Fruit fly (Drosophila melanogaster) whole organism, embryonic: ENCODE measurements around the gene ATPsynCF6L.
A peak's percentile ranks its signal among the peaks of the same experiment; 100 is the strongest.

Source experiments
- Adf1 ChIP-seq: fragments of 200-800 bp; sonication (Bioruptor generic); IDR thresholded peaks from 2 replicates; pipeline ENCODE4 v1.3.6; 2022; ENCODE audit warnings: missing biosample characterization, missing genetic modification characterization
- Blimp-1 ChIP-seq: fragments of 200-800 bp; sonication (Bioruptor generic); optimal IDR thresholded peaks from 3 replicates; lab custom pipeline; 2018; ENCODE audit warnings: missing biosample characterization, missing genetic modification characterization, mild to moderate bottlenecking, moderate library complexity, missing genetic modification reagents
- CG10979 ChIP-seq: fragments of 200-800 bp; sonication (Bioruptor generic); optimal IDR thresholded peaks from 2 replicates; lab custom pipeline; 2018; ENCODE audit warnings: missing biosample characterization, mild to moderate bottlenecking, missing genetic modification characterization, moderate library complexity
- CG11247 ChIP-seq: fragments of 200-800 bp; sonication (Bioruptor generic); IDR thresholded peaks from 2 replicates; pipeline ENCODE4 v1.3.6; 2022; ENCODE audit warnings: missing biosample characterization, missing genetic modification characterization
- CG11398 ChIP-seq: fragments of 200-800 bp; sonication (Bioruptor generic); optimal IDR thresholded peaks from 2 replicates; lab custom pipeline; 2016; ENCODE audit warnings: missing biosample characterization, missing genetic modification characterization
- CG11504 ChIP-seq: fragments of 200-800 bp; sonication (Bioruptor generic); optimal IDR thresholded peaks from 3 replicates; lab custom pipeline; 2019; ENCODE audit warnings: missing biosample characterization, mild to moderate bottlenecking, missing genetic modification characterization, moderate library complexity
- CG12942 ChIP-seq: fragments of 200-800 bp; sonication (Bioruptor generic); optimal IDR thresholded peaks from 3 replicates; lab custom pipeline; 2016; ENCODE audit warnings: missing biosample characterization, missing genetic modification characterization
- CG17328 ChIP-seq: fragments of 200-800 bp; sonication (Bioruptor generic); IDR thresholded peaks from 2 replicates; pipeline ENCODE4 v1.3.6; 2022; ENCODE audit warnings: missing biosample characterization, missing genetic modification characterization
- CG18764 ChIP-seq: fragments of 200-800 bp; sonication (Bioruptor generic); optimal IDR thresholded peaks from 3 replicates; lab custom pipeline; 2016; ENCODE audit warnings: missing biosample characterization, missing genetic modification characterization
- CG2678 ChIP-seq: fragments of 200-800 bp; sonication (Bioruptor generic); optimal IDR thresholded peaks from 3 replicates; lab custom pipeline; 2019; ENCODE audit warnings: missing biosample characterization, mild to moderate bottlenecking, missing genetic modification characterization, moderate library complexity
- CG2889 ChIP-seq: fragments of 200-800 bp; sonication (Bioruptor generic); IDR thresholded peaks from 3 replicates; pipeline ENCODE4 v1.3.6; 2022; ENCODE audit warnings: missing biosample characterization, missing genetic modification characterization
- CG31441 ChIP-seq: fragments of 200-800 bp; sonication (Bioruptor generic); IDR thresholded peaks from 2 replicates; pipeline ENCODE4 v1.3.6; 2022; ENCODE audit warnings: missing biosample characterization, missing genetic modification characterization
- CG3163 ChIP-seq: fragments of 200-800 bp; sonication (Bioruptor generic); optimal IDR thresholded peaks from 3 replicates; lab custom pipeline; 2016; ENCODE audit warnings: missing biosample characterization, missing genetic modification characterization
- CG6689 ChIP-seq: fragments of 200-800 bp; sonication (Bioruptor generic); IDR thresholded peaks from 2 replicates; pipeline ENCODE4 v1.3.6; 2022; ENCODE audit warnings: missing biosample characterization, missing genetic modification characterization
- CG7928 ChIP-seq: fragments of 200-800 bp; sonication (Bioruptor generic); optimal IDR thresholded peaks from 2 replicates; lab custom pipeline; 2017; ENCODE audit warnings: missing biosample characterization, mild to moderate bottlenecking, missing genetic modification characterization
- CG9437 ChIP-seq: fragments of 200-800 bp; sonication (Bioruptor generic); optimal IDR thresholded peaks from 2 replicates; lab custom pipeline; 2018; ENCODE audit warnings: missing biosample characterization, mild to moderate bottlenecking, missing genetic modification characterization
- CG9727 ChIP-seq: fragments of 200-800 bp; sonication (Bioruptor generic); optimal IDR thresholded peaks from 3 replicates; lab custom pipeline; 2017; ENCODE audit warnings: missing biosample characterization, mild to moderate bottlenecking, missing genetic modification characterization
- CrebB ChIP-seq: fragments of 200-800 bp; sonication (Bioruptor generic); optimal IDR thresholded peaks from 3 replicates; lab custom pipeline; 2018; ENCODE audit warnings: missing biosample characterization, mild to moderate bottlenecking, missing genetic modification characterization
- D ChIP-seq, 2 experiments: fragments of 200-800 bp in 1 of 2; fragments of >200 bp in 1 of 2; sonication (Bioruptor generic) in 1 of 2; optimal IDR thresholded peaks; 2 replicates in 1 of 2; 3 replicates in 1 of 2; lab custom pipeline; 2017; ENCODE audit warnings: mild to moderate bottlenecking in 1 of 2, missing biosample characterization in 1 of 2, missing genetic modification characterization in 1 of 2, missing genetic modification reagents in 1 of 2
- Ets97D ChIP-seq: fragments of 200-800 bp; sonication (Bioruptor generic); optimal IDR thresholded peaks from 3 replicates; lab custom pipeline; 2016; ENCODE audit warnings: missing biosample characterization, missing genetic modification characterization
- Hr3 ChIP-seq: fragments of 200-800 bp; sonication (Bioruptor generic); optimal IDR thresholded peaks from 3 replicates; lab custom pipeline; 2016; ENCODE audit warnings: missing biosample characterization, missing genetic modification characterization
- Hr78 ChIP-seq, 2 experiments: fragments of 200-800 bp in 1 of 2; fragments of >200 bp in 1 of 2; sonication (Bioruptor generic) in 1 of 2; optimal IDR thresholded peaks; 2 replicates each; lab custom pipeline; 2017 to 2019; ENCODE audit warnings: missing biosample characterization in 2 of 2, missing genetic modification characterization in 2 of 2, mild to moderate bottlenecking in 1 of 2, moderate library complexity in 1 of 2
- Lim3 ChIP-seq: fragments of 200-800 bp; sonication (Bioruptor generic); IDR thresholded peaks from 2 replicates; pipeline ENCODE4 v1.3.6; 2022; ENCODE audit warnings: missing biosample characterization, missing genetic modification characterization
- Med ChIP-seq: fragments of 200-800 bp; sonication (Bioruptor generic); peaks from one replicate; lab custom pipeline; 2016; ENCODE audit warnings: missing biosample characterization, missing genetic modification characterization, mild to moderate bottlenecking, inconsistent platforms, moderate library complexity
- Trl ChIP-seq, 3 experiments: fragments of >200 bp in 2 of 3; fragments of 200-800 bp in 1 of 3; sonication (Bioruptor generic) in 1 of 3; optimal IDR thresholded peaks; 2 replicates in 1 of 3; 3 replicates in 2 of 3; lab custom pipeline; 2016 to 2017; ENCODE audit warnings: missing biosample characterization in 1 of 3, missing genetic modification characterization in 1 of 3
- ac ChIP-seq: fragments of 200-800 bp; sonication (Bioruptor generic); optimal IDR thresholded peaks from 3 replicates; lab custom pipeline; 2017; ENCODE audit warnings: missing biosample characterization, mild to moderate bottlenecking, missing genetic modification characterization
- ci ChIP-seq: fragments of 200-800 bp; sonication (Bioruptor generic); IDR thresholded peaks from 3 replicates; pipeline ENCODE4 v1.3.6; 2022; ENCODE audit warnings: missing biosample characterization, missing genetic modification characterization
- dm ChIP-seq: fragments of 200-800 bp; sonication (Bioruptor generic); optimal IDR thresholded peaks from 3 replicates; lab custom pipeline; 2016; ENCODE audit warnings: missing biosample characterization, missing genetic modification characterization
- dmrt11E ChIP-seq: fragments of 200-800 bp; sonication (Bioruptor generic); optimal IDR thresholded peaks from 3 replicates; lab custom pipeline; 2018; ENCODE audit warnings: missing biosample characterization, mild to moderate bottlenecking, missing genetic modification characterization, moderate library complexity
- dmrt99B ChIP-seq: fragments of 200-800 bp; sonication (Bioruptor generic); optimal IDR thresholded peaks from 2 replicates; lab custom pipeline; 2018; ENCODE audit warnings: missing biosample characterization, mild to moderate bottlenecking, missing genetic modification characterization, moderate library complexity
- dysf ChIP-seq: fragments of 200-800 bp; sonication (Bioruptor generic); IDR thresholded peaks from 3 replicates; pipeline ENCODE4 v1.3.6; 2022; ENCODE audit warnings: missing biosample characterization, missing genetic modification characterization
- eyg ChIP-seq: fragments of 200-800 bp; sonication (Bioruptor generic); optimal IDR thresholded peaks from 3 replicates; lab custom pipeline; 2016; ENCODE audit warnings: missing biosample characterization, missing genetic modification characterization
- fd102C ChIP-seq: fragments of 200-800 bp; sonication (Bioruptor generic); optimal IDR thresholded peaks from 2 replicates; lab custom pipeline; 2018; ENCODE audit warnings: missing biosample characterization, mild to moderate bottlenecking, missing genetic modification characterization, moderate library complexity
- fd96Cb ChIP-seq: fragments of 200-800 bp; sonication (Bioruptor generic); optimal IDR thresholded peaks from 2 replicates; lab custom pipeline; 2018; ENCODE audit warnings: missing biosample characterization, mild to moderate bottlenecking, missing genetic modification characterization, moderate library complexity
- fu2 ChIP-seq: fragments of 200-800 bp; sonication (Bioruptor generic); optimal IDR thresholded peaks from 2 replicates; lab custom pipeline; 2016; ENCODE audit warnings: missing biosample characterization, missing genetic modification characterization
- gem ChIP-seq: fragments of 200-800 bp; sonication (Bioruptor generic); optimal IDR thresholded peaks from 2 replicates; lab custom pipeline; 2019; ENCODE audit warnings: missing biosample characterization, mild to moderate bottlenecking, missing genetic modification characterization, moderate library complexity
- jing ChIP-seq: fragments of 200-800 bp; sonication (Bioruptor generic); optimal IDR thresholded peaks from 2 replicates; lab custom pipeline; 2018; ENCODE audit warnings: missing biosample characterization, mild to moderate bottlenecking, missing genetic modification characterization
- lab ChIP-seq: fragments of 200-800 bp; sonication (Bioruptor generic); optimal IDR thresholded peaks from 3 replicates; lab custom pipeline; 2017; ENCODE audit warnings: missing biosample characterization, missing genetic modification characterization, mild to moderate bottlenecking, moderate library complexity, missing genetic modification reagents
- lmd ChIP-seq: fragments of 200-800 bp; sonication (Bioruptor generic); IDR thresholded peaks from 2 replicates; pipeline ENCODE4 v1.3.6; 2022; ENCODE audit warnings: missing biosample characterization, missing genetic modification characterization
- pita ChIP-seq: fragments of 200-800 bp; sonication (Bioruptor generic); optimal IDR thresholded peaks from 2 replicates; lab custom pipeline; 2017; ENCODE audit warnings: missing biosample characterization, mild to moderate bottlenecking, missing genetic modification characterization
- ranshi ChIP-seq: fragments of 200-800 bp; sonication (Bioruptor generic); IDR thresholded peaks from 2 replicates; pipeline ENCODE4 v1.3.6; 2022; ENCODE audit warnings: missing biosample characterization, missing genetic modification characterization
- row ChIP-seq: fragments of 200-800 bp; sonication (Bioruptor generic); IDR thresholded peaks from 3 replicates; pipeline ENCODE4 v1.3.6; 2022; ENCODE audit warnings: missing biosample characterization, missing genetic modification characterization
- sens ChIP-seq: fragments of 200-800 bp; sonication (Bioruptor generic); peaks from one replicate; lab custom pipeline; 2016; ENCODE audit warnings: missing biosample characterization, missing genetic modification characterization
- sqz ChIP-seq: fragments of 200-800 bp; sonication (Bioruptor generic); optimal IDR thresholded peaks from 3 replicates; lab custom pipeline; 2018; ENCODE audit warnings: missing biosample characterization, mild to moderate bottlenecking, missing genetic modification characterization
- tup ChIP-seq: fragments of 200-800 bp; sonication (Bioruptor generic); optimal IDR thresholded peaks from 2 replicates; lab custom pipeline; 2016; ENCODE audit warnings: missing biosample characterization, mild to moderate bottlenecking, missing genetic modification characterization, moderate library complexity
- unpg ChIP-seq: fragments of 200-800 bp; sonication (Bioruptor generic); optimal IDR thresholded peaks from 3 replicates; lab custom pipeline; 2018; ENCODE audit warnings: missing biosample characterization, mild to moderate bottlenecking, missing genetic modification characterization, moderate library complexity
- zfh1 ChIP-seq: fragments of 200-800 bp; sonication (Bioruptor generic); IDR thresholded peaks from 3 replicates; pipeline ENCODE4 v1.3.6; 2022; ENCODE audit warnings: missing biosample characterization, missing genetic modification characterization

The ATPsynCF6L gene

dm6 chr3L:4992126-4992525, 19.8 kb downstream of the ATPsynCF6L start (continued):
- TF ChIP-seq CG18764 (GFP tag; lab: Kevin White, UChicago), result no peak
- TF ChIP-seq ac (GFP tag; lab: Kevin White, UChicago), result peak; percentile 33
- TF ChIP-seq gem, result peak; percentile 1
- no peak for TF ChIP-seq CG10979
- TF ChIP-seq dmrt11E (tag; lab: Kevin White, UChicago), result peak; percentile 22
- peak; percentile 31 for TF ChIP-seq sqz (GFP tag; lab: Kevin White, UChicago)
- TF ChIP-seq fd102C (GFP tag; lab: Kevin White, UChicago), result peak; percentile 52
- no peak for TF ChIP-seq CrebB
- no peak for TF ChIP-seq D (optimal IDR thresholded peaks at IDR 0.05; lab: Kevin White, UChicago)
- peak; percentile 14 for TF ChIP-seq D (GFP tag; optimal IDR thresholded peaks at IDR 0.05; lab: Kevin White, UChicago)
- peak; percentile 26 for TF ChIP-seq CG9727 (GFP tag; lab: Kevin White, UChicago)

- TF ChIP-seq ci (GFP tag; lab: Robert Waterston, UW), result no peak
- no peak for TF ChIP-seq CG11398 (GFP tag; lab: Kevin White, UChicago)
- no peak for TF ChIP-seq CG9437
- no peak for TF ChIP-seq CG17328
- no peak for TF ChIP-seq pita (GFP tag; lab: Kevin White, UChicago)
- TF ChIP-seq Lim3 (GFP tag; lab: Robert Waterston, UW), result no peak
- no peak for TF ChIP-seq tup (GFP tag; lab: Kevin White, UChicago)
- no peak for TF ChIP-seq Trl (optimal IDR thresholded peaks at IDR 0.05; lab: Kevin White, UChicago)
- TF ChIP-seq Trl (GFP tag; optimal IDR thresholded peaks at IDR 0.05; lab: Kevin White, UChicago), result no peak
- TF ChIP-seq Hr3 (GFP tag; lab: Kevin White, UChicago), result no peak
- no peak for TF ChIP-seq dm (GFP tag; lab: Kevin White, UChicago)
- no peak for TF ChIP-seq CG3163
- TF ChIP-seq CG2889 (GFP tag; lab: Robert Waterston, UW), result no peak
Measured at dm6 chr3L:4980669-4981068, 31.3 kb downstream of the ATPsynCF6L start, which contains the start of gene CG17030. Gene CG17030 (minus strand): TSS chr3L:4980769.

- TF ChIP-seq CG31441 (peak; percentile 33; the same call in 1 of the 2 replicates), dysf (GFP tag; lab: Robert Waterston, UW) (peak; percentile 38; the same call in 2 of the 3 replicates), CG11247 (GFP tag; lab: Robert Waterston, UW) (0 out of 2 replicates have a peak, but pooled peaks have one; percentile 15), CG6689 (GFP tag; lab: Robert Waterston, UW) (peak; percentile 19; the same call in 1 of the 2 replicates), lab (GFP tag; lab: Kevin White, UChicago) (peak; percentile 49), CG7928 (no peak), CG9727 (GFP tag; lab: Kevin White, UChicago) (peak; percentile 8), sens (peak; percentile 27), lmd (0 out of 2 replicates have a peak, but pooled peaks have one; percentile 17), Adf1 (GFP tag; lab: Robert Waterston, UW) (no peak), Ets97D (no peak), jing (GFP tag; lab: Kevin White, UChicago) (no peak), zfh1 (GFP tag; lab: Robert Waterston, UW) (peak; percentile 44; the same call in 2 of the 3 replicates), Blimp-1 (GFP tag; lab: Kevin White, UChicago) (peak; percentile 12), CG2678 (peak; percentile 29), CG12942 (GFP tag; lab: Kevin White, UChicago) (no peak), unpg (GFP tag; lab: Kevin White, UChicago) (peak; percentile 3), Hr78 (GFP tag; optimal IDR thresholded peaks at IDR 0.05; lab: Kevin White, UChicago) (no peak), CG11504 (tag; lab: Kevin White, UChicago) (peak; percentile 44), fu2 (no peak), dmrt99B (tag; lab: Kevin White, UChicago) (peak; percentile 12), Med (GFP tag; lab: Kevin White, UChicago) (peak; percentile 24), fd96Cb (no peak), row (GFP tag; lab: Robert Waterston, UW) (peak; percentile 49; the same call in 2 of the 3 replicates), eyg (peak; percentile 5), ranshi (peak; percentile 28; the same call in 1 of the 2 replicates)
Measured at dm6 chr3L:4978945-4979344, 33.0 kb downstream of the ATPsynCF6L start.
